Fruit fly (Drosophila melanogaster): ENCODE measurements around the gene mib1.

Gene mib1

dm6 chr3L:16048722-16049459, 37.3 kb upstream of the mib1 start:
- TF ChIP-seq CG8159 (tag; optimal IDR thresholded peaks at IDR 0.05) (peak; percentile 17), CG17806 (tag; optimal IDR thresholded peaks at IDR 0.05) (peak; percentile 50), CG9948 (tag; optimal IDR thresholded peaks at IDR 0.05) (peak; percentile 15), fd96Ca (GFP tag; IDR thresholded peaks at IDR 0.05) (no peak), CG10348 (GFP tag; IDR thresholded peaks at IDR 0.05) (no peak), CG12605 (GFP tag; IDR thresholded peaks at IDR 0.05) (no peak)

dm6 chr3L:16048086-16048485, 36.5 kb upstream of the mib1 start:
- TF ChIP-seq Pif1A (GFP tag; optimal IDR thresholded peaks at IDR 0.05) (peak; percentile 79), CG14655 (GFP tag; optimal IDR thresholded peaks at IDR 0.05) (peak; percentile 64), CG4496 (GFP tag; IDR thresholded peaks at IDR 0.05) (peak; percentile 86), CG17806 (tag; optimal IDR thresholded peaks at IDR 0.05) (peak; percentile 58), gl (tag; optimal IDR thresholded peaks at IDR 0.05) (peak; percentile 39), CG8159 (tag; optimal IDR thresholded peaks at IDR 0.05) (peak; percentile 66), CG10348 (GFP tag; IDR thresholded peaks at IDR 0.05) (no peak), CG8301 (tag; optimal IDR thresholded peaks at IDR 0.05) (peak; percentile 44), fd96Ca (GFP tag; IDR thresholded peaks at IDR 0.05) (peak; percentile 81), Snoo (tag; optimal IDR thresholded peaks at IDR 0.05) (peak; percentile 59), D1 (tag; optimal IDR thresholded peaks at IDR 0.05) (peak; percentile 6), Pif1B (GFP tag; optimal IDR thresholded peaks at IDR 0.05) (peak; percentile 52), Ets98B (GFP tag; IDR thresholded peaks at IDR 0.05) (peak; percentile 78), CG34367 (tag; optimal IDR thresholded peaks at IDR 0.05) (peak; percentile 68), EcR (GFP tag; optimal IDR thresholded peaks at IDR 0.05) (no peak), CG32121 (GFP tag; IDR thresholded peaks at IDR 0.05) (peak; percentile 70), CG15710 (tag; optimal IDR thresholded peaks at IDR 0.05) (peak; percentile 72), CG12605 (GFP tag; IDR thresholded peaks at IDR 0.05) (peak; percentile 50; the same call in 1 of the 2 replicates), CG13204 (GFP tag; optimal IDR thresholded peaks at IDR 0.05) (peak; percentile 50), CG9948 (tag; optimal IDR thresholded peaks at IDR 0.05) (peak; percentile 59), rn (GFP tag; IDR thresholded peaks at IDR 0.05) (peak; percentile 38; the same call in 1 of the 2 replicates)

- TF ChIP-seq CG15710 (tag; optimal IDR thresholded peaks at IDR 0.05) (no peak), CG4496 (GFP tag; IDR thresholded peaks at IDR 0.05) (0 out of 3 replicates have a peak, but pooled peaks have one; percentile 22), CG32121 (GFP tag; IDR thresholded peaks at IDR 0.05) (no peak), EcR (GFP tag; optimal IDR thresholded peaks at IDR 0.05) (peak; percentile 93)
Observed at dm6 chr3L:16047105-16047504, 35.5 kb upstream of the mib1 start.

- TF ChIP-seq CG15710 (tag; optimal IDR thresholded peaks at IDR 0.05) (no peak), CG17806 (tag; optimal IDR thresholded peaks at IDR 0.05) (peak; percentile 3), Pif1B (GFP tag; optimal IDR thresholded peaks at IDR 0.05) (peak; percentile 61), fd96Ca (GFP tag; IDR thresholded peaks at IDR 0.05) (peak; percentile 40; the same call in 2 of the 3 replicates), CG4496 (GFP tag; IDR thresholded peaks at IDR 0.05) (peak; percentile 63; the same call in 2 of the 3 replicates), CG32121 (GFP tag; IDR thresholded peaks at IDR 0.05) (peak; percentile 31; the same call in 1 of the 2 replicates), CG10348 (GFP tag; IDR thresholded peaks at IDR 0.05) (no peak), CG13204 (GFP tag; optimal IDR thresholded peaks at IDR 0.05) (peak; percentile 41), CG12605 (GFP tag; IDR thresholded peaks at IDR 0.05) (peak; percentile 68), CG34367 (tag; optimal IDR thresholded peaks at IDR 0.05) (no peak), Ets98B (GFP tag; IDR thresholded peaks at IDR 0.05) (peak; percentile 48; the same call in 1 of the 2 replicates), CG14655 (GFP tag; optimal IDR thresholded peaks at IDR 0.05) (peak; percentile 12), Snoo (tag; optimal IDR thresholded peaks at IDR 0.05) (peak; percentile 1)
Observed at dm6 chr3L:16046387-16047066, 34.9 kb upstream of the mib1 start.

dm6 chr3L:16045831-16046336, 34.3 kb upstream of the mib1 start:
- TF ChIP-seq rn (GFP tag; IDR thresholded peaks at IDR 0.05) (peak; percentile 84), CG17806 (tag; optimal IDR thresholded peaks at IDR 0.05) (peak; percentile 94), CG15710 (tag; optimal IDR thresholded peaks at IDR 0.05) (peak; percentile 95), Pif1A (GFP tag; optimal IDR thresholded peaks at IDR 0.05) (peak; percentile 97), CG34367 (tag; optimal IDR thresholded peaks at IDR 0.05) (peak; percentile 95), CG4496 (GFP tag; IDR thresholded peaks at IDR 0.05) (peak; percentile 97), CG12605 (GFP tag; IDR thresholded peaks at IDR 0.05) (peak; percentile 97), Snoo (tag; optimal IDR thresholded peaks at IDR 0.05) (peak; percentile 80), CG14655 (GFP tag; optimal IDR thresholded peaks at IDR 0.05) (peak; percentile 91), CG32121 (GFP tag; IDR thresholded peaks at IDR 0.05) (peak; percentile 96), EcR (GFP tag; optimal IDR thresholded peaks at IDR 0.05) (peak; percentile 19), fd96Ca (GFP tag; IDR thresholded peaks at IDR 0.05) (peak; percentile 94), CG8159 (tag; optimal IDR thresholded peaks at IDR 0.05) (peak; percentile 94), Pif1B (GFP tag; optimal IDR thresholded peaks at IDR 0.05) (peak; percentile 95), gl (tag; optimal IDR thresholded peaks at IDR 0.05) (peak; percentile 92), CG13204 (GFP tag; optimal IDR thresholded peaks at IDR 0.05) (peak; percentile 64), CG10348 (GFP tag; IDR thresholded peaks at IDR 0.05) (peak; percentile 60), Ets98B (GFP tag; IDR thresholded peaks at IDR 0.05) (peak; percentile 96), CG9948 (tag; optimal IDR thresholded peaks at IDR 0.05) (peak; percentile 91), D1 (tag; optimal IDR thresholded peaks at IDR 0.05) (peak; percentile 81), CG8301 (tag; optimal IDR thresholded peaks at IDR 0.05) (peak; percentile 94)

Measured in whole organism, pupa.